Worm (Caenorhabditis elegans) whole organism, late embryonic: ENCODE data around the gene srg-57.

ENCODE experiments used
- C08G9.2 ChIP-seq: sonication (generic microtip); optimal IDR thresholded peaks from 2 replicates; lab custom pipeline; 2016; ENCODE audit warnings: mild to moderate bottlenecking, missing genetic modification characterization, moderate library complexity, missing compliant biosample characterization
- C38D4.7 ChIP-seq: fragments of 200-800 bp; sonication (Bioruptor generic); optimal IDR thresholded peaks from 2 replicates; lab custom pipeline; 2018; ENCODE audit warnings: mild to moderate bottlenecking, missing genetic modification characterization, moderate library complexity, missing compliant biosample characterization
- F13H6.1 ChIP-seq: sonication (generic microtip); optimal IDR thresholded peaks from 2 replicates; lab custom pipeline; 2016; ENCODE audit warnings: missing genetic modification characterization, missing compliant biosample characterization
- K09A11.1 ChIP-seq: sonication (generic microtip); optimal IDR thresholded peaks from 2 replicates; lab custom pipeline; 2017; ENCODE audit warnings: antibody characterized with exemption, mild to moderate bottlenecking, missing genetic modification characterization, missing compliant biosample characterization; ENCODE audit not compliant: insufficient read depth
- Y22D7AL.16 ChIP-seq: sonication (generic microtip); optimal IDR thresholded peaks from 2 replicates; lab custom pipeline; 2016; ENCODE audit warnings: missing genetic modification characterization, missing compliant biosample characterization
- ama-1 ChIP-seq: fragments of 150-350 bp; optimal IDR thresholded peaks from 2 replicates; lab custom pipeline; 2014
- ceh-14 ChIP-seq: sonication (generic microtip); optimal IDR thresholded peaks from 2 replicates; lab custom pipeline; 2016; ENCODE audit warnings: missing genotype, missing genetic modification characterization, missing compliant biosample characterization
- ceh-18 ChIP-seq: sonication (generic microtip); optimal IDR thresholded peaks from 2 replicates; lab custom pipeline; 2016; ENCODE audit warnings: missing genetic modification characterization, missing compliant biosample characterization
- ceh-2 ChIP-seq: sonication (generic microtip); optimal IDR thresholded peaks from 2 replicates; lab custom pipeline; 2016; ENCODE audit warnings: missing genotype, missing genetic modification characterization, missing compliant biosample characterization
- ceh-30 ChIP-seq: fragments of 150-350 bp; optimal IDR thresholded peaks from 2 replicates; lab custom pipeline; 2014; ENCODE audit warnings: missing biosample characterization, missing genetic modification characterization
- ceh-34 ChIP-seq: sonication (generic microtip); optimal IDR thresholded peaks from 2 replicates; lab custom pipeline; 2016; ENCODE audit warnings: mild to moderate bottlenecking, missing genetic modification characterization, missing compliant biosample characterization
- ceh-48 ChIP-seq: sonication (generic microtip); optimal IDR thresholded peaks from 2 replicates; lab custom pipeline; 2016; ENCODE audit warnings: missing genetic modification characterization, inconsistent platforms, missing compliant biosample characterization
- ceh-6 ChIP-seq: fragments of 200-800 bp; sonication (Bioruptor generic); optimal IDR thresholded peaks from 2 replicates; lab custom pipeline; 2018; ENCODE audit warnings: mild to moderate bottlenecking, missing genetic modification characterization, missing compliant biosample characterization
- dve-1 ChIP-seq: sonication (generic microtip); optimal IDR thresholded peaks from 2 replicates; lab custom pipeline; 2017; ENCODE audit warnings: antibody characterized with exemption, mild to moderate bottlenecking, missing genetic modification characterization, missing compliant biosample characterization
- elt-4 ChIP-seq: sonication (generic microtip); optimal IDR thresholded peaks from 2 replicates; lab custom pipeline; 2016; ENCODE audit warnings: missing genetic modification characterization, missing compliant biosample characterization
- eyg-1 ChIP-seq: sonication (generic microtip); optimal IDR thresholded peaks from 2 replicates; lab custom pipeline; 2016; ENCODE audit warnings: missing genotype, missing genetic modification characterization, missing compliant biosample characterization
- fax-1 ChIP-seq: sonication (generic microtip); optimal IDR thresholded peaks from 2 replicates; lab custom pipeline; 2016; ENCODE audit warnings: missing genotype, missing genetic modification characterization, missing compliant biosample characterization
- fkh-6 ChIP-seq: sonication (generic microtip); optimal IDR thresholded peaks from 2 replicates; lab custom pipeline; 2016; ENCODE audit warnings: missing genetic modification characterization, missing compliant biosample characterization
- lin-11 ChIP-seq: fragments of 200-800 bp; sonication (Bioruptor generic); optimal IDR thresholded peaks from 2 replicates; lab custom pipeline; 2018; ENCODE audit warnings: mild to moderate bottlenecking, missing genetic modification characterization, missing compliant biosample characterization
- madf-2 ChIP-seq: sonication (generic microtip); optimal IDR thresholded peaks from 2 replicates; lab custom pipeline; 2017; ENCODE audit warnings: missing genetic modification characterization, missing compliant biosample characterization
- nfya-1 ChIP-seq: sonication (generic microtip); optimal IDR thresholded peaks from 2 replicates; lab custom pipeline; 2017; ENCODE audit warnings: missing genetic modification characterization, mild to moderate bottlenecking, missing compliant biosample characterization, antibody characterized with exemption, moderate library complexity
- nhr-11 ChIP-seq: fragments of 150-350 bp; optimal IDR thresholded peaks from 2 replicates; lab custom pipeline; 2014; ENCODE audit warnings: missing biosample characterization, missing genetic modification characterization
- pat-9 ChIP-seq: fragments of 200-800 bp; sonication (Bioruptor generic); optimal IDR thresholded peaks from 2 replicates; lab custom pipeline; 2018; ENCODE audit warnings: mild to moderate bottlenecking, missing genetic modification characterization, moderate library complexity, missing compliant biosample characterization
- pha-2 ChIP-seq: sonication (generic microtip); optimal IDR thresholded peaks from 2 replicates; lab custom pipeline; 2017; ENCODE audit warnings: mild to moderate bottlenecking, missing genetic modification characterization, missing compliant biosample characterization
- pha-4 ChIP-seq: fragments of 150-350 bp; optimal IDR thresholded peaks from 2 replicates; lab custom pipeline; 2018; ENCODE audit warnings: missing biosample characterization, missing genetic modification reagents, missing genetic modification characterization
- pqm-1 ChIP-seq: sonication (generic microtip); optimal IDR thresholded peaks from 2 replicates; lab custom pipeline; 2016; ENCODE audit warnings: missing genetic modification characterization, missing compliant biosample characterization
- pros-1 ChIP-seq: fragments of 150-350 bp; optimal IDR thresholded peaks from 2 replicates; lab custom pipeline; 2014; ENCODE audit warnings: missing biosample characterization, missing genetic modification reagents, missing genetic modification characterization
- ref-2 ChIP-seq: sonication (generic microtip); optimal IDR thresholded peaks from 2 replicates; lab custom pipeline; 2016; ENCODE audit warnings: missing genetic modification characterization, missing compliant biosample characterization
- rnt-1 ChIP-seq: sonication (generic microtip); optimal IDR thresholded peaks from 2 replicates; lab custom pipeline; 2016; ENCODE audit warnings: missing genetic modification characterization, missing compliant biosample characterization
- sdc-2 ChIP-seq: sonication (generic microtip); optimal IDR thresholded peaks from 2 replicates; lab custom pipeline; 2016; ENCODE audit warnings: missing genotype, missing genetic modification characterization, missing compliant biosample characterization
- sox-2 ChIP-seq: fragments of 200-800 bp; sonication (Bioruptor generic); IDR thresholded peaks from 2 replicates; pipeline ENCODE4 v1.3.6; 2022; ENCODE audit warnings: missing genetic modification reagents, missing genetic modification characterization, missing compliant biosample characterization
- ttx-3 ChIP-seq: sonication (generic microtip); optimal IDR thresholded peaks from 2 replicates; lab custom pipeline; 2016; ENCODE audit warnings: missing genetic modification reagents, missing genetic modification characterization, missing compliant biosample characterization
- unc-3 ChIP-seq, 2 experiments: fragments of 200-800 bp in 1 of 2; sonication (Bioruptor generic) in 1 of 2; sonication (generic microtip) in 1 of 2; conservative IDR thresholded peaks in 1 of 2; optimal IDR thresholded peaks in 1 of 2; 2 replicates each; pipeline versions ENCODE4 v1.3.6 to Lab custom; 2016 to 2022; ENCODE audit warnings: missing compliant biosample characterization in 2 of 2, missing genetic modification characterization in 2 of 2, missing genetic modification reagents in 1 of 2
- unc-42 ChIP-seq: sonication (generic microtip); optimal IDR thresholded peaks from 2 replicates; lab custom pipeline; 2016; ENCODE audit warnings: missing genotype, missing genetic modification characterization, missing compliant biosample characterization
- unc-55 ChIP-seq: sonication (generic microtip); optimal IDR thresholded peaks from 2 replicates; lab custom pipeline; 2017; ENCODE audit warnings: missing biosample characterization, missing genetic modification reagents, missing genetic modification characterization
- ztf-16 ChIP-seq: sonication (generic microtip); optimal IDR thresholded peaks from 2 replicates; lab custom pipeline; 2017; ENCODE audit warnings: missing genetic modification characterization, missing compliant biosample characterization

Gene srg-57

ce11 chrV:2757226-2757893 is 23.1 kb upstream of the srg-57 start, which contains the start of gene srx-28:
Gene srx-28 (minus strand): TSS chrV:2757276.
- TF ChIP-seq unc-55 (GFP tag; lab: Kevin White, UChicago) (no peak), pha-4 (tag; lab: Kevin White, UChicago) (no peak), F13H6.1 (tag; lab: Kevin White, UChicago) (no peak), ref-2 (tag; lab: Kevin White, UChicago) (no peak), pat-9 (tag; lab: Kevin White, UChicago) (no peak), madf-2 (tag; lab: Kevin White, UChicago) (no peak), lin-11 (tag; lab: Kevin White, UChicago) (no peak), Y22D7AL.16 (tag; lab: Kevin White, UChicago) (no peak)

DNA sequence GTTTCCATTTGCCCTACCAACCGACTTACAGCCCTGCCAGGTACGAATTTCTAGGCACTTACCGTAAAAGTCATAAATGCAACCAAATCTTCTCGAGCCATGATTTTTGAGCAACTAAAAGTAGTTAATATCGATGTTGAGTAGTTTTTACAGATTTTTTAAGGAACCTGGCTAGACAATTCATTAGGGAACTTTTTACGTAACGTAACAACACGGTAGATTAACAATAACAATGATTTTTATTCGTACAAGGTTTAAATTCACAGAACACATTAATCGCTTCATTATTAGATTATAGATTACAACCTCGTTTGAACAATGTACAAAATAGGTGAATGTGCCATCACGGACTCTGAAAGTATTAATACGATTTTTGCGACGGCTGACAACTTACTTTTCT is 18.7 kb upstream of the srg-57 start, which contains the start of gene srx-26:
srx-26 (minus strand) TSS at position 101 of the 400 bp plus-strand sequence.
- TF ChIP-seq nfya-1 (tag; lab: Kevin White, UChicago): no peak
- no peak for TF ChIP-seq ztf-16 (tag; lab: Kevin White, UChicago)
- TF ChIP-seq unc-3 (GFP tag; conservative IDR thresholded peaks at IDR 0.05; lab: Robert Waterston, UW): no peak
- TF ChIP-seq unc-3 (tag; optimal IDR thresholded peaks at IDR 0.05; lab: Kevin White, UChicago): no peak

DNA sequence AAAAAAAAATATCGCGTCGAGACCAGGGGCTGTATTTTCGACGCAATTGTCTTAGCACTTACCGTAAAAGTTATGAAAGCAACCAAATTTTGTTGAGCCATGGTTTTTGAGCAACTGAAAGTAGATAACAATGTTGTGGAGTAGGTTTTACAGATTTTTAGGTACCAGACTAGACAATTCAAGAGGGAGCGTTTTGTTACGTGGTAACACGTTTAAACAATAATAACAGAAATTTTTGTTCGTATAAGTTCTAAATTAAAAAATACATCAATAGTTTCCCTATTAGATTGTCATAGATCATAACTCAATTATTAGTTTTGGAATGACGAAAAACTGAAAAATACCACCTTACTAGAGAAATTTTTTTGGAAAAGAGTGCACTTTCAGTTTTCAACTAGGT is 15.7 kb upstream of the srg-57 start, which contains the start of gene srx-24:
srx-24 (minus strand) TSS at position 101 of the 400 bp plus-strand sequence.
- no peak for TF ChIP-seq pros-1 (tag; lab: Kevin White, UChicago)
- TF ChIP-seq unc-55 (GFP tag; lab: Kevin White, UChicago): no peak
- no peak for TF ChIP-seq pat-9 (tag; lab: Kevin White, UChicago)
- no peak for TF ChIP-seq ztf-16 (tag; lab: Kevin White, UChicago)
- TF ChIP-seq sdc-2: no peak
- no peak for TF ChIP-seq ceh-48 (tag; lab: Kevin White, UChicago)
- no peak for TF ChIP-seq K09A11.1 (tag; lab: Kevin White, UChicago)
- no peak for TF ChIP-seq dve-1 (tag; lab: Kevin White, UChicago)
- no peak for TF ChIP-seq ceh-30 (tag; lab: Kevin White, UChicago)
- TF ChIP-seq nhr-11: no peak
- TF ChIP-seq fkh-6: no peak
- TF ChIP-seq ama-1 (lab: Kevin White, UChicago): no peak
- TF ChIP-seq pqm-1 (tag; lab: Kevin White, UChicago): no peak
- TF ChIP-seq rnt-1: no peak
- no peak for TF ChIP-seq ceh-14 (tag; lab: Kevin White, UChicago)

ce11 chrV:2746404-2746803 is 12.1 kb upstream of the srg-57 start:
- TF ChIP-seq ceh-6 (GFP tag; lab: Kevin White, UChicago) (no peak), unc-42 (tag; lab: Kevin White, UChicago) (no peak), ceh-18 (tag; lab: Kevin White, UChicago) (no peak), F13H6.1 (tag; lab: Kevin White, UChicago) (no peak), ama-1 (lab: Kevin White, UChicago) (no peak), sox-2 (GFP tag; lab: Robert Waterston, UW) (no peak), ceh-34 (tag; lab: Kevin White, UChicago) (no peak), Y22D7AL.16 (tag; lab: Kevin White, UChicago) (no peak), C38D4.7 (GFP tag; lab: Kevin White, UChicago) (no peak), elt-4 (tag; lab: Kevin White, UChicago) (no peak), pha-2 (tag; lab: Kevin White, UChicago) (no peak), lin-11 (tag; lab: Kevin White, UChicago) (no peak), madf-2 (tag; lab: Kevin White, UChicago) (no peak), C08G9.2 (tag; lab: Kevin White, UChicago) (no peak), fax-1 (tag; lab: Kevin White, UChicago) (no peak), eyg-1 (tag; lab: Kevin White, UChicago) (no peak), pros-1 (tag; lab: Kevin White, UChicago) (no peak), K09A11.1 (tag; lab: Kevin White, UChicago) (no peak), ttx-3 (tag; lab: Kevin White, UChicago) (no peak), ceh-2 (tag; lab: Kevin White, UChicago) (no peak)
